Fruit fly (Drosophila melanogaster) Kc167 (cell line): ENCODE measurements around the gene Cyp4ac2.

ENCODE experiments used
- Myc ChIP-seq: fragments of >200 bp; optimal IDR thresholded peaks from 2 replicates; lab custom pipeline; 2017; ENCODE audit warnings: missing external identifiers
- Sin3A ChIP-seq: fragments of >200 bp; optimal IDR thresholded peaks from 2 replicates; lab custom pipeline; 2018; ENCODE audit warnings: missing external identifiers
- h ChIP-seq: fragments of >200 bp; optimal IDR thresholded peaks from 3 replicates; lab custom pipeline; 2018; ENCODE audit warnings: missing external identifiers
- insv ChIP-seq: fragments of >200 bp; optimal IDR thresholded peaks from 3 replicates; lab custom pipeline; 2018; ENCODE audit warnings: missing external identifiers
- psq ChIP-seq: fragments of >200 bp; optimal IDR thresholded peaks from 2 replicates; lab custom pipeline; 2017; ENCODE audit warnings: missing external identifiers
- ttk ChIP-seq: sonication (Bioruptor generic); optimal IDR thresholded peaks from 2 replicates; lab custom pipeline; 2017; ENCODE audit warnings: missing external identifiers

Gene Cyp4ac2

DNA sequence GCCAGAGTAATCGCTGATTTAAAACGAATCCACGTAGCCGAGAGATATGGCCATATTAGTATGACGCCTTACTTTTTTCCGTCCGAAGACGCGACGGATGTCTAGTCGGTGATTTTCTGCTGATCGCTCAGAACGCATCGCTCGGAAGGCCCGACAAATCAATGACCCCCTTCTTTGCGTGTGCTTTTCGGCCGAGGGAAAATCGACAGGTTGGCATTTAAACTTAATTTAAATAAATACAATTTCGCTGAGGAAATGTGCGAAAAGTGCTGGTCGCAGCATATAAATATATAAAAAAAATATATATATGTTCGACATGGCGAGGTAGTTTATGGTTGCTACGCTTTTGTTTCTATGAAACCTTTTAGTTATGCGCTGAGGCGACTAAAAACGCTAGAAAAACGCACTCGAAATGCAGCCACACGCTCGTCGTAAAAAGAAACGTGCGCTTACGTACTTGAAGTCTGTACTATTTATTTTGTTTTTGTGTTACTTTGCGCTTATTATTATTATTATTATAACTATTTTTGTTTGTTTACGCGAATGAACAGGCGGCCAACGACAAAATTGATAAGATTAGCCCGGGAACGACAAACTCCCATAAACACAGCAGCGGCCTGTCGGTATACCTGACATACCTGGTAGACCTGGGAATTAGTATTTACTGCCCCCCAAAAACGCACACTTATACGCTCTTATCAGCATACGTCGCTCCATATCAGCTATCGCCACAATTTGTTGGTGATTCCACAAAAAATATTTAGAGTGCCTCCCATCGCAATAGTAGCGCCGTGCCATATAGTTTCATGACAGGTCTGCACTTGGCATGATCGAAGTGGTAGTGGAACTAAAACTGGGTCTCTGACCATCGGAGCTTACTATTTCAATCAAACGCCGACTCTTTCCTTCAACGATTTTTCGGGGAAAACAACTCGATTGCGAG is 33.0 kb upstream of the Cyp4ac2 start:
- TF ChIP-seq Sin3A (lab: Kevin White, UChicago), result no peak
- no peak for TF ChIP-seq ttk (lab: Kevin White, UChicago)
- TF ChIP-seq insv (lab: Kevin White, UChicago), result no peak
- TF ChIP-seq Myc (lab: Kevin White, UChicago), result no peak
- TF ChIP-seq h, result no peak
- no peak for TF ChIP-seq psq (lab: Kevin White, UChicago)

DNA sequence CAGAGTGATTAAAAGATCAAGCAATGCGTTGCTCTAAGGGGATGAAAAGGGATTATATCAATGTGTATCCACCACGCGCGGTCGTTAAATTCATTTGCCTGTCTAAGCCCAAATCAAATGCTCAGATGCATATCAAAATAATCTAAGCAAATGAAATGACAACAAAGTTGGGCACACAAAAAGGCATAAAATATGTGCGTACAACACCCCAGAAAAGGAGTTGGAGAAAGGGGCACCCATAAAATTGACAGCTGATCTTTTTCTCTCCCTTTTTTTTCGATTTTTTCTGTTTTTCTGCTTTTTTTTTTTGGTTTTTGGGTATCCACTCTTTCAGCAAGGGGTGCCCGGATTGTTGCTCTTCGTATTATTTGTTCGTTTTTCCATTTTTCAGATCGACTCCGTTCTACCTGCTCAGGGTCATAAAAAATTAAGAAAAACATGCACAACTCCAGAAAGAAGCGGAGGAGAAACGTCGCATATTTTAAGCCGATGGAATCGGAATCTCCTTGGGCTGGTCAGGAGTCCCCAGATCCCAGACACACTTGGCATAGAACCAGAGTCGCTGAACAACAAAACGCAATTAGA is 31.4 kb upstream of the Cyp4ac2 start:
- no peak for TF ChIP-seq h

DNA sequence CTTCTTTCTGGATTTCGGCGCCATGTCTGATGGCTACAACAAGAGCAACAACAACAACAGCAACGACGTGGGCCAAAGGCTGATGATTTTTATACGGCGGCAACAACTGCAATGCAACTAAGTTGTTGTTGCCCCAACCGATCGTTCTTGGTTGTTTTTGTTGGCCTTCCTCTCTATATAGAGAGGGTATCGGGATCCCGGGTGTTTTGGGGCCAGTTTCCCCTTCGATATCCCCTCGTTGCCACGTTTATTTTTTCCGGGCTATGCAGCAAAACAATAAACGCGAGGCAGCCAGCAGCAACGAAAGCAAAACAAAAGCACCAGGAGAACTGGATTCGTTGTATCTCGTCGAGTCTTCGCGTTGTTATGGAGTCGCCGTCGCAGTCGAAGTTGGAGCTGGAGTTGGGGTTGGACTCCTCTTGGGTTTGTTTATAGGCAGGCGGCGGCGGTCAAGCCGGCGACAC is 29.8 kb upstream of the Cyp4ac2 start:
- TF ChIP-seq Myc (lab: Kevin White, UChicago), result no peak
- no peak for TF ChIP-seq h
- no peak for TF ChIP-seq psq (lab: Kevin White, UChicago)
- no peak for TF ChIP-seq Sin3A (lab: Kevin White, UChicago)
- no peak for TF ChIP-seq ttk (lab: Kevin White, UChicago)
- no peak for TF ChIP-seq insv (lab: Kevin White, UChicago)

DNA sequence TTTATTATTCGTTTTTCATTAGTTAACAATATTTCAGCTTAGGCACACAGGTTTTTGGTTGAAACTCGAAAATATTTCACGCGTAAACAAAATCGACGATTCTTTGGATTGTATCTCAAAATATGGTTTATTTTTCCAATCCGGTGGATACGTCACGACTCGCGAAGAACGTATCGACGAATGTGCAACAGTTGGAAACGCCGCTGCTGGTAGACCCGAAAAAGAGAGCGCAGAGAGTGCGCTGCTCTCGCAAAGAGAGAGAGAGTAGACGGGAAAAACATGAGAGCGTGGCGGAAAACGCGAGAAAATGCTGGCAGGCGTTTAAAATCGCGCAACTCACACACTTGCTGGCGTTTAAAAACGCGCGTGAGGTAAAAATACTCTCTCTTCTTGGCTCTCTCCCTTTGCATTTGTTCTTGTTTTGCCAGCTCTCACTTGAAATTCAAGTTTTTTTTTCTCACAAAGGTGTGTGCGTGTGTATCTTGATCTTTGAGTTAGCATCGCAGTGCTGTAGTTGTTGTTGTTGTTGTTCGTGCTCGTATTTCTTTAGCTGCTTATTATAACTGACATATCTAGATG is 28.9 kb upstream of the Cyp4ac2 start:
- TF ChIP-seq ttk (lab: Kevin White, UChicago), result no peak
- TF ChIP-seq Sin3A (lab: Kevin White, UChicago), result no peak
- no peak for TF ChIP-seq psq (lab: Kevin White, UChicago)
- no peak for TF ChIP-seq h
- TF ChIP-seq Myc (lab: Kevin White, UChicago), result no peak
- no peak for TF ChIP-seq insv (lab: Kevin White, UChicago)

DNA sequence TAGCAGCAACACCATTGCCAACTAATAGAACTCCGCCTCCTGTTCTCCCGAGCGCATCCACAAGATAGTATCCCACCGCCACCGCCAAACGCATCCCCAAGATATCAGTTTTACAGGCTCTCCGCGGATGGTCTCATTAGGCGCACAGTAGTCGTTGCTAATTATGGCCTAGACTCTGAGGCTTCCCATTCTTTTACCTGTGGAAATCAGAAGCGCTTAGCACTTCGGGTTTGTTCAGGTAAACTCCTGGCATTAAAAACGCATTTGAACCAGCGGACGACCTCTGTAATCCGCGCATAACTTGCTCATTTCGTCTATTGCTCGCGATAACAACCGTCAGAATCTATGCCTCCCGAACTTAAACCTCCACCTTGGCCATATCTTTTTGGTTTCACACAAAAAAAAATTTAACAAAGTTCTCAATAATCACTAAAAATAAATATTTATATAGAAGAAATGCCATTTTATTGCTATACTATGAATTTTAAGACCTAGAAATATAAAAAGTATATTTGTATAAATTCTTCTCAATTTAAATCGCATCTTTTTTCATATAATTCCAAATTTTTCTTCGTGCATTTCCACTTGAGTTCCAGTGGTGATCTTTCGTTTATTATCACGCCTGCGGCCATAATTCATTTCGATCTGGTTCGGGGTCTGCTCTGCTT is 28.2 kb upstream of the Cyp4ac2 start:
- TF ChIP-seq psq (lab: Kevin White, UChicago) (no peak), Sin3A (lab: Kevin White, UChicago) (no peak), ttk (lab: Kevin White, UChicago) (no peak), h (no peak), insv (lab: Kevin White, UChicago) (no peak), Myc (lab: Kevin White, UChicago) (no peak)

DNA sequence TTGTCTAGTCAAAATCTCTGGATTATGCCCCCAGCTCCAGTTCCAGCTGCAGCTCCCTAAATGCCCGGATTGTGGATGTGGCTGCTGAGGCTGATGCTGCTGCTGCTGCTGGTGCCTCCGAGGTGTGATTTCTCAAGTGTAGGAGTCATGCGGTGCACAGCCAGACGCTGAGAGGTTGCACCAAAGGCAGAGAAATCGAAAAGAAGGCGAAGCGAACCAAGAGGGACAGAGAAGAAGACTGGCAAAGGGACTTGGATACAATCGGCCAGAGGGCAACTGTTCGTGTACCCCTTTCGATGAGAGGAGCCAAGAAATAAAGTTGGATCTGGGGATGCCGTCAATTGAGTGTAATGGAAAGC is 27.6 kb upstream of the Cyp4ac2 start:
- TF ChIP-seq Myc (lab: Kevin White, UChicago) (no peak), insv (lab: Kevin White, UChicago) (no peak), Sin3A (lab: Kevin White, UChicago) (no peak), ttk (lab: Kevin White, UChicago) (no peak), h (no peak), psq (lab: Kevin White, UChicago) (no peak)

DNA sequence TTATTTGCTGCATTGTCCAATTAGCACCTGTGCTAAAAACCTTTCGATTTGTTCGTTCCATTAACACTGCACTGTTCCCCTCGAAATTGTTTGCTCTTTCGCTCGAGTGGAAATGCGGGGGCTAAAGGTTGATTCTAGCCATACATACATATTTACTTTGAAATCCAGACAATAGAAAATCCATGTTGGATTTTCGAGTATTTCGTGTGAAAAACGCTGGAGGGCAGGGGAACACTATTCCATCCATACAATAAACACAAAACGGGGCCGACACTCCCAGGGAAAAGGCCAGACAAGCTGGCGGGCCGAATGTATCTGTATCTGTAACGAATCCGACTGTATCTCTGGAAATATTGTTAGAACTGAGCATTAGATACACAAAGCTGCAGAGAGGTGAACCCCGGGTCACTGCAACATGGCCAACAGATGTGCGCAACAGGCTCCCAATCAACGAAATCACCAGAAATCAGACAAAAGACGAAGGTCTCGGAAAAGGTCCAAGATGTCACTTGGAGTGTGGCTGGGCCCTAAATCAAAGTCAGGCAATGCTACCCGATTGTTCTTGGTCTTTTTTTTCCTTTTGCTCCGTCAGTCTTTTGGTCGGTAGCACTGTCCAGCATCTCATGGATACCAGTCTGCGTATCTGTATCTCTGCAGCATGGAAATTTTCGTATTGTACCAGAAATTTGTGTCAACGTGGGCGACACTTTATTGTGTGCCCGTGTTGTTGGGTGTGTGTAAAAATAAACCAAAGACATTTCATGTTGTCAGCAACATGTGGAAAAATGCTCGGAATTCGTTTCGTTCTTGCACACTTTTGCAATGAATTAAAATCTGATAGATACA is 26.5 kb upstream of the Cyp4ac2 start:
- TF ChIP-seq ttk (lab: Kevin White, UChicago) (no peak), insv (lab: Kevin White, UChicago) (no peak), Myc (lab: Kevin White, UChicago) (no peak), h (no peak), psq (lab: Kevin White, UChicago) (no peak), Sin3A (lab: Kevin White, UChicago) (no peak)

DNA sequence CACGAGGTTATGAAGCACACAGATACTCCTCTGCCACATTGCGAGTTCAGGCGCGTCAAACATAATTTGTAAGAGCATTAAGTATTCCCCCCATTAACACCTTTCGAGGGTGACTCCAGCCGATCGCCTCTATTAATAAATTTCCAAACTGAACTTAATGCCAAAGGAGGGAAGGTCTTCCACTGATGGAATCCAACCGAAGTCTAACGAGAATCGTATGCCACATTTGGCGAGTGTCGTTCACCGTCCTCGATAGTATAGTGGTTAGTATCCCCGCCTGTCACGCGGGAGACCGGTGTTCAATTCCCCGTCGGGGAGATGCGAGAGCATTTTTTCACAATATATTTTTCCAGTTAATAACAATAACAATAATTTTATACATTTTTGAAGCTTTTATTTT is 25.7 kb upstream of the Cyp4ac2 start:
- TF ChIP-seq Myc (lab: Kevin White, UChicago) (no peak), insv (lab: Kevin White, UChicago) (no peak), h (no peak), Sin3A (lab: Kevin White, UChicago) (no peak), psq (lab: Kevin White, UChicago) (no peak), ttk (lab: Kevin White, UChicago) (no peak)

DNA sequence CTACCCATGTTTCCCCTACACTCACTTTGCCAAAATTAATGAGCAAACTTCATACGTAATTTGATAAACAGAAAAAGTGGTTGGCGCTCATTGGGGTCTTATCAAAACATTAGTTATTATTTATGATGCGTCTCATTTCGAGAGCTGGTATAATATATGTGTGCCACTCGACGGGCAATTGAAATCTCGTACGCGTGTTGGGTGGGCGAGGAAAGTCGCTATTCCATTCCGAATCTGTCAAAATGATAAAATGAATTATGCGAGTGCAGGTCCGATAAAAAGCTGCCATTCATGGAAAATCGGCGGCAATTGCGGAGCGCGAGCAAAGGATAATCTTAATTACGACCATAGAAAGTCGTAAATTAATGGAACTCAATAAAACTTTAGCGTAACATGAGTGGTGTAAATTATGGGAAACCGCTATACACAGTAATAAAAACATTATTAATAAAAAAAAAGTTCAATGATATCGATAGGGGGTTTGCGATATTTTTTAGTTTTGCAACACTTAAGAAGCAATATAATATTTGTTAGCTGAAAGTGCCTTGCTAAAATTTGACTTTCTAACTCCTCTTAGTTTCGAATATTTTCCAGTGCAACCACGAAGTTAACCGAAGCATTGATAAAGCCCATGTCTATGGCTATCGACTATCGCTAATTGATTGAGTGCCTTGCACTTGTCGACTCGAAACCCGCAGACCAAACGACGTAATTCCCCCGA is 23.8 kb upstream of the Cyp4ac2 start:
- TF ChIP-seq Myc (lab: Kevin White, UChicago) (no peak), Sin3A (lab: Kevin White, UChicago) (no peak), insv (lab: Kevin White, UChicago) (no peak), ttk (lab: Kevin White, UChicago) (no peak), psq (lab: Kevin White, UChicago) (no peak), h (no peak)

DNA sequence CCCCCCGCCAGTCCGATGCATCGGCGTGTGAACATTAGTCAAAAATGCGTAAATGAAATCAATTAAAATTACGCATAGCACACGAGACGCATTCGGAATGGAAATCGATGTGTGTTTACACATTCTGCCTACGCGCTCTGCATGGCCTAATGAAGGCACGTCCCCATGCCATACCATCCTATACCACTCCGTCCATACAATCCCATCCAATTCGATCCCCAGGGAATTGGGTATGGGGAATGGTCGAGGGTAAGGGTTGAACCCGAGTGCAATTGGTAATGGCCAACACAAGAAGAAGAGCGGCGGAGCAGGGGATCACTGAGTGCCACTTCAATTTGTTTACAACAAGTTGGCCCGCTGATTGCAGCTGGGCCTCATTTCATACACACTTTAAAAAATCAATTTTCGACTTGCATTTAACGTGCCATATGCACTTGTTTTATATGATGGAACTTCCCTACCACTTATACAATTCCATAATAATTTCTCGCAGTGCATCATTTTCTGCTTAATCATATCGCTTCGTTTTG is 20.8 kb upstream of the Cyp4ac2 start:
- no peak for TF ChIP-seq insv (lab: Kevin White, UChicago)
- TF ChIP-seq ttk (lab: Kevin White, UChicago), result no peak
- no peak for TF ChIP-seq h
- no peak for TF ChIP-seq Myc (lab: Kevin White, UChicago)
- no peak for TF ChIP-seq psq (lab: Kevin White, UChicago)
- no peak for TF ChIP-seq Sin3A (lab: Kevin White, UChicago)
